Fruit fly (Drosophila melanogaster): ENCODE results near the gene CG32240.

The CG32240 gene

dm6 chr3L:4354898-4355627, 26.4 kb downstream of the CG32240 start (continued):
- TF ChIP-seq Spps (tag; optimal IDR thresholded peaks at IDR 0.05) (no peak), Hsf (GFP tag; optimal IDR thresholded peaks at IDR 0.05) (no peak), Dad (GFP tag; optimal IDR thresholded peaks at IDR 0.05) (no peak), Six4 (GFP tag; optimal IDR thresholded peaks at IDR 0.05) (no peak), CG2120 (GFP tag; optimal IDR thresholded peaks at IDR 0.05) (peak; percentile 22), CG7839 (tag; optimal IDR thresholded peaks at IDR 0.05) (peak; percentile 36), CG8388 (GFP tag; optimal IDR thresholded peaks at IDR 0.05) (peak; percentile 14), Dek (tag; optimal IDR thresholded peaks at IDR 0.05) (no peak), CG3407 (GFP tag; optimal IDR thresholded peaks at IDR 0.05) (no peak), fd96Cb (tag; optimal IDR thresholded peaks at IDR 0.05) (peak; percentile 13), CG32772 (GFP tag; IDR thresholded peaks at IDR 0.05) (no peak), NC2β (GFP tag; optimal IDR thresholded peaks at IDR 0.05) (no peak), crp (GFP tag; optimal IDR thresholded peaks at IDR 0.05) (no peak), CG10959 (GFP tag; IDR thresholded peaks at IDR 0.05) (no peak), maf-S (GFP tag; optimal IDR thresholded peaks at IDR 0.05) (no peak), nerfin-2 (GFP tag; IDR thresholded peaks at IDR 0.05; ENCODE audit: partially characterized antibody) (no peak), stwl (tag; optimal IDR thresholded peaks at IDR 0.05) (no peak), CG9817 (tag; optimal IDR thresholded peaks at IDR 0.05) (no peak), CG18011 (GFP tag; optimal IDR thresholded peaks at IDR 0.05) (no peak), CG14441 (GFP tag; IDR thresholded peaks at IDR 0.05) (no peak), CG12236 (GFP tag; optimal IDR thresholded peaks at IDR 0.05) (no peak), pan (optimal IDR thresholded peaks at IDR 0.05) (no peak), pan (GFP tag; optimal IDR thresholded peaks at IDR 0.05 in 1 of 2, IDR thresholded peaks at IDR 0.05 in 1 of 2) (no peak), NfI (GFP tag; optimal IDR thresholded peaks at IDR 0.05) (no peak), Hr51 (GFP tag; optimal IDR thresholded peaks at IDR 0.05) (peak in 1 of 2 experiments; percentile 54), Eip74EF (GFP tag; optimal IDR thresholded peaks at IDR 0.05) (no peak), CG3281 (GFP tag; optimal IDR thresholded peaks at IDR 0.05) (peak; percentile 53), ac (GFP tag; optimal IDR thresholded peaks at IDR 0.05) (no peak), hth (optimal IDR thresholded peaks at IDR 0.05) (no peak), p53 (GFP tag; optimal IDR thresholded peaks at IDR 0.05) (no peak), dm (GFP tag; optimal IDR thresholded peaks at IDR 0.05) (no peak), usp (GFP tag; optimal IDR thresholded peaks at IDR 0.05) (no peak), zen (tag; optimal IDR thresholded peaks at IDR 0.05) (no peak), CG7556 (GFP tag; optimal IDR thresholded peaks at IDR 0.05) (peak; percentile 37), Rfx (GFP tag; IDR thresholded peaks at IDR 0.05) (no peak), CG18764 (GFP tag; optimal IDR thresholded peaks at IDR 0.05) (no peak), Hmr (GFP tag; optimal IDR thresholded peaks at IDR 0.05) (peak; percentile 38), HHEX (GFP tag; optimal IDR thresholded peaks at IDR 0.05) (no peak), bcd (GFP tag; optimal IDR thresholded peaks at IDR 0.05) (peak; percentile 20), dpn (GFP tag; optimal IDR thresholded peaks at IDR 0.05) (no peak), CG1647 (GFP tag; optimal IDR thresholded peaks at IDR 0.05) (no peak), hkb (optimal IDR thresholded peaks at IDR 0.05) (no peak), hkb (GFP tag; IDR thresholded peaks at IDR 0.05) (no peak), slbo (GFP tag; IDR thresholded peaks at IDR 0.05) (no peak), cg (GFP tag; optimal IDR thresholded peaks at IDR 0.05) (no peak), gsb-n (tag; optimal IDR thresholded peaks at IDR 0.05) (no peak), sisA (GFP tag; IDR thresholded peaks at IDR 0.05) (no peak), Gug (GFP tag; IDR thresholded peaks at IDR 0.05) (no peak), chinmo (GFP tag; IDR thresholded peaks at IDR 0.05; ENCODE audit: partially characterized antibody) (no peak), CG8290 (GFP tag; optimal IDR thresholded peaks at IDR 0.05) (no peak), CG8290 (tag; optimal IDR thresholded peaks at IDR 0.05) (peak in 1 of 2 experiments; percentile 29)

Data from whole organism, embryonic.